Worm (Caenorhabditis elegans): ENCODE measurements around the gene T28C12.6.

The T28C12.6 gene

DNA sequence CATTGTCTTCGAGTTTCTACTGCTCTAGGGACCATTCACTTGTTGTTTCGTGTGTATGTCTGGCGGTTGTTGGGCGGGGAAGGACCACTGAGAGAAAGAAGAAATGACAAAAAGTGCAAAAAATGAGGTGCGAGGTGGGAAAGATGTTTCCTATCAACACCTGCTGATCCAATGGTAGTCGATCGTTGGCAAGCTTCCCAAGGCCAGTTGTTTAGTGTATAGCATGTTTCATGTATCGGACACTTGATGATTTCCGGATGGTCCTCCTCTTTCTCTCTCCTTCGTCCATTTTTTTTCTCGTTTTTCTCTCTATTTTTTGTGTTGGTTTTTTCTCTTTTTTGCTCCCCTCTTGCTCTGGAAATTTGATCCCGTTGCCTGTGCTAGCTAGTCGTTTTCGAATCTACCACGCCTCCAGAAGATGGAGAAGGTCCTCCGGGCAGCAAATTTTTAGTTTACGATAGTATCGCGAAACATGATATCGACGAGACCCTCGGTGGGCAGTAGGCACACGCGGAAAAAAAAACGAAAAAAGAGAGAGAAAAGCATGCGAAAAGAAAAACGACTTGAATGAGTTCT is 10.2 kb upstream of the T28C12.6 start:
- TF ChIP-seq klf-2 (GFP tag; conservative IDR thresholded peaks at IDR 0.05) (no peak), med-1 (GFP tag; optimal IDR thresholded peaks at IDR 0.05; ENCODE audit: insufficient read depth) (no peak), ztf-29 (GFP tag; IDR thresholded peaks at IDR 0.05) (no peak), cog-1 (tag; optimal IDR thresholded peaks at IDR 0.05) (no peak), T22C8.4 (GFP tag; IDR thresholded peaks at IDR 0.05) (no peak), ztf-23 (GFP tag; IDR thresholded peaks at IDR 0.05) (no peak), ref-1 (GFP tag; conservative IDR thresholded peaks at IDR 0.05) (no peak), flt-1 (GFP tag; IDR thresholded peaks at IDR 0.05) (no peak), tab-1 (GFP tag; IDR thresholded peaks at IDR 0.05) (no peak)

DNA sequence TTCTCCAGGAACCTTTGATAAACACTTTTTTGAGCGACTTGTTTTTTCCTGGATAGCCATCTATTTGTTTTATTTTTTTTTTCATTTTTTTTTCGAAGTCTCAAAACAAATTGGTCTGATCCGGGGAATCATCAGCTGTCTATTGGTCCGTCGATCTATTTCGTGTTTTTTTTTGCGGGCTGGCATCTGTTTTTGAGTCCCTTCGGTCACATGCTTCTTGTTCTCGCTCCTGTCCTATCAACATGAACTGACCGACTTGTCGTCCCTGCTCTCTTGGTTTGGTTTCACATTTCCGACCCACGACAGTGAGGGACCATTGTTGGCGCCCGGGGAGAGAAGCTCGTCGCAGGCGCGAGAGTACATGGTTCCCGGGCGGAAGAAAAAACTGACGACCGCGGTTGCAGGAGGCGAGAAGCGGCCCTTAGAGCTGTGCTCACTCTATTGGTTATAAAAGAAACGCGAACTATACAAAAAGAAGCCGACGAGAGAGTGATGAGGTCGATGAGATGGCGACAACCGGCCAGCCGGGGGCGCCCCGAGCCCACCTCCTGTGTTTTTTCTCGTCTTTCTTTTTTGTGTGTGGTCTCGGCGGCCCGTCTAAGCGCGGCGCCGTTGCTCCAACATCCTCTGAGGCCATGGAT is 8.7 kb upstream of the T28C12.6 start:
- TF ChIP-seq ztf-29 (GFP tag; IDR thresholded peaks at IDR 0.05) (no peak), ref-1 (GFP tag; conservative IDR thresholded peaks at IDR 0.05) (no peak), tab-1 (GFP tag; IDR thresholded peaks at IDR 0.05) (no peak), ztf-23 (GFP tag; IDR thresholded peaks at IDR 0.05) (no peak), klf-2 (GFP tag; conservative IDR thresholded peaks at IDR 0.05) (no peak), med-1 (GFP tag; optimal IDR thresholded peaks at IDR 0.05; ENCODE audit: insufficient read depth) (no peak), cog-1 (tag; optimal IDR thresholded peaks at IDR 0.05) (no peak), T22C8.4 (GFP tag; IDR thresholded peaks at IDR 0.05) (no peak), flt-1 (GFP tag; IDR thresholded peaks at IDR 0.05) (no peak)

DNA sequence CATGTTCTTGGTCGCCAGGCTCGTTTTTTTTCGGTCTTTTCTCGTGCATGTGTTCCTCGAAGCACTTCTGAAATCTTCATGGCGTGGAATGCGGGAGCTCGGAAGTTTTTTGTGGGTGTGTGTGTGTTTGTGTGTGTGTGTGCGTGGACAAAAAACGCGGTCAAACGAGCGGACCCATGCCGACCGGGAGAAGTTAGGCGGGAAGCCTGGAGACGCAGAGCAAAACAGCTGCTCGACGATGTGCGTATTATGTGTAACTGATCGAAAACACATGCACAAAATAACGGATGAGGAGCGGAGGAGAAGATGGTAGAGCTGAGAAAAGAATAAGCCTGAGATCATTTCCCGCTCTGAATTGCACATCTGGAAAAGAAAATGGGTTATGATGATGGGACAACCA is 6.6 kb upstream of the T28C12.6 start:
- TF ChIP-seq ztf-23 (GFP tag; IDR thresholded peaks at IDR 0.05) (0 out of 2 replicates have a peak, but pooled peaks have one; percentile 44), tab-1 (GFP tag; IDR thresholded peaks at IDR 0.05) (no peak)

DNA sequence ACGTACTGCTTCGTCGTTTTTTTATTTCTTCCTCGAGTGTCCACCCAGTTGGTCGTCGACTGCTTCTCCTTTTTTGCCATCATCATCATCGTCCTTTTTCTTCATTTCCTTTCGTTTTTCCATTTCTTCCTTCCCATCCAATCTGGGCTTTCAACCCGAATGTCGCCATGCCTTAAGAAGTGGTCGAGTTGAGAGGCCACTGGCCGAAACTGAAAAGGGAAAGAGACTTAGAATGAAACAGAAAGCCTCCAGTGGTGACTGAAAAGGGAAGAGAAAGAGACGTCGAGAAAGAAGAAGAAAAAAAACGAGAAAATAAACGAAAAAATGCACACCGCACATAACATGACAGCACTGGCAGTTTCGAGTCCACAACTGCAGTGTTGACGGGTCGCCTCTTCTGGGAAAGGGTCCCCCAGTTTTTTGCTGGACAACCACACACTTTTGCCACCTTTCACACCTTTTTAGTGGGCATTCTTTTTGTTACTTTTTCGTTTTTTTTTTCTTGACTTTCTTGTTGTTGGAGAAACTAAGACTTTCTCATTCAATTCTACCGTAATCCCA is 5.2 kb upstream of the T28C12.6 start:
- TF ChIP-seq ref-1 (GFP tag; conservative IDR thresholded peaks at IDR 0.05) (no peak), ztf-29 (GFP tag; IDR thresholded peaks at IDR 0.05) (no peak), med-1 (GFP tag; optimal IDR thresholded peaks at IDR 0.05; ENCODE audit: insufficient read depth) (no peak), flt-1 (GFP tag; IDR thresholded peaks at IDR 0.05) (no peak), cog-1 (tag; optimal IDR thresholded peaks at IDR 0.05) (no peak), T22C8.4 (GFP tag; IDR thresholded peaks at IDR 0.05) (no peak), tab-1 (GFP tag; IDR thresholded peaks at IDR 0.05) (no peak)

DNA sequence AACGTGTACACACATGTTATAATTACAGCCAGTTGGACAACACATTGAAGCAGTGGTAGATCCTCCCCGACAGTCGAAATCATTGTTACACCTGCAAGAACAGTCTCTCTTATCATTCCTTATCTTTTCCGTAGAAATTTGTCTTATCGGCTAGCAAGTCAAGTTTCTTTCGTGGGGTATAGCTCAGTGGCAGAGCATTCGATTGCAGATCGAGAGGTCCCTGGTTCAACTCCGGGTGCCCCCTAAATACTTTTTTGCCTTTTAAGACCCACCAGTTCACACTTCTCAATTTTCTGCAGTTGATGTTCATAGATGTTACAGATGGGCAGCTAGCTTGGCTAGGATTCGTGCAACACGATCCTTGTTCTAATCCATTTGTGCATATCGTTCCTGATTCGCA is 693 bp downstream of the T28C12.6 start:
- TF ChIP-seq ztf-23 (GFP tag; IDR thresholded peaks at IDR 0.05), result no peak
- no peak for TF ChIP-seq ref-1 (GFP tag; conservative IDR thresholded peaks at IDR 0.05)
- no peak for TF ChIP-seq cog-1 (tag; optimal IDR thresholded peaks at IDR 0.05)
- no peak for TF ChIP-seq med-1 (GFP tag; optimal IDR thresholded peaks at IDR 0.05; ENCODE audit: insufficient read depth)
- TF ChIP-seq flt-1 (GFP tag; IDR thresholded peaks at IDR 0.05), result no peak
- no peak for TF ChIP-seq ztf-29 (GFP tag; IDR thresholded peaks at IDR 0.05)
- TF ChIP-seq T22C8.4 (GFP tag; IDR thresholded peaks at IDR 0.05), result no peak
- no peak for TF ChIP-seq klf-2 (GFP tag; conservative IDR thresholded peaks at IDR 0.05)
- no peak for TF ChIP-seq tab-1 (GFP tag; IDR thresholded peaks at IDR 0.05)

DNA sequence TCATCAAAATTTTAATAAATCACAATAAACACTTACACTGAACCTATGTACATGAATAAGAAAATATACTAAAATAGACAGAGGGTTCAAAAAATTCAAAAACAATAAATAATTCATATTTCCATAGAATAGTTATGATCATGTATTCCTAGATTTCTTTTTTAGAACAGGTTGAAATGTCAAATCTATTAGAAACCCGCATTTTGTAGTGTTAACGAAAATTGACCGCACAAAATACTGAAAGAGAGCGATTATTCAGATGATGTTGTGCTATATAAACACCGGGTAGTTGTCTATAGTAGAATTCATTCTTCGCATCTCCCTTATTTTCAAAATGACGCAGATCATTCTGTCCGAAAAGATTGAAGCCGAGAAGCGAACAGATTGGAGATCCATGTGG is 4.3 kb downstream of the T28C12.6 start, which contains the start of gene T28C12.1:
TSS of gene T28C12.1 (plus strand) at position 301 of the 400 bp plus-strand sequence.
- TF ChIP-seq cog-1 (tag; optimal IDR thresholded peaks at IDR 0.05), result no peak
- TF ChIP-seq tab-1 (GFP tag; IDR thresholded peaks at IDR 0.05), result no peak
- no peak for TF ChIP-seq ref-1 (GFP tag; conservative IDR thresholded peaks at IDR 0.05)

DNA sequence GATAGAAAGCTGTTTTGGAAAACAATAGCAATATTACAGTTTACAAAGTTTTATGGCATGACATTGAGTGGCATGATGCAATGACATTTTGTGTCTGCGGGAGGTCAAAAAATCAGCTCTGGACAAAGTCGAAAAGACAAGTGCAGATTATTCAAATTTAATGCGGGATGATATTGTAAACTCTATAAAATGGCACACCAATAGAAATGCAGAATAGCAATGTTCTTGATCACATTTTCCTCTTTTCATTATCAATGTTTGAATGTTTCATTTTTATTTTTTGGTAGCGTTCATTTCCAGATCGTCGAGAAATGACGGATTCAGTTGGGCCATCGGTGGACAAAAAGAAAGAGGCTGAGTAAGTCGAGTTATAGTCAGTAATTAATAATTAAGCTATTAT is 7.0 kb downstream of the T28C12.6 start, which contains the start of gene T28C12.2:
TSS of gene T28C12.2 (plus strand) at position 301 of the 400 bp plus-strand sequence.
- TF ChIP-seq ztf-29 (GFP tag; IDR thresholded peaks at IDR 0.05) (no peak), cog-1 (tag; optimal IDR thresholded peaks at IDR 0.05) (no peak), ref-1 (GFP tag; conservative IDR thresholded peaks at IDR 0.05) (no peak), klf-2 (GFP tag; conservative IDR thresholded peaks at IDR 0.05) (no peak), T22C8.4 (GFP tag; IDR thresholded peaks at IDR 0.05) (no peak), tab-1 (GFP tag; IDR thresholded peaks at IDR 0.05) (no peak), flt-1 (GFP tag; IDR thresholded peaks at IDR 0.05) (no peak)

DNA sequence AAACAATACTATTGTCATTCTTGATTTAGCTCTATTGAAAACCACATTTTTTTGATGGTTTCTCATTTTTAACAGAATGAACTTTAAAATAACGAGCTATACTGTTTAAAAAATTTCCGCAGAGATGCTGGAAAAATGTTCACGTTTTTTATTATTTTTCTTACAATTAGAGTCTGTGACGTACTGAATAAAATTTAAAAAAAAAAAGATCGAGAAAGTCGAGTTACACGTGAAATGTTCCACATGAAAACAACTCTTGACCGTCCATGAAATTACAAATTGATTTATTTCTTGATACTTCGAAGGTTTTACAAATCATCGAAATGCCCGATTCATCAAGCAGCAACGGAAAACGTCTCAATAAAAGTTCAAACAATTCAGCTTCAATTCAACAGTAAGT is 8.9 kb downstream of the T28C12.6 start, which contains the start of gene fbxa-202:
TSS of gene fbxa-202 (plus strand) at position 301 of the 400 bp plus-strand sequence.
- TF ChIP-seq T22C8.4 (GFP tag; IDR thresholded peaks at IDR 0.05), result no peak
- no peak for TF ChIP-seq tab-1 (GFP tag; IDR thresholded peaks at IDR 0.05)

DNA sequence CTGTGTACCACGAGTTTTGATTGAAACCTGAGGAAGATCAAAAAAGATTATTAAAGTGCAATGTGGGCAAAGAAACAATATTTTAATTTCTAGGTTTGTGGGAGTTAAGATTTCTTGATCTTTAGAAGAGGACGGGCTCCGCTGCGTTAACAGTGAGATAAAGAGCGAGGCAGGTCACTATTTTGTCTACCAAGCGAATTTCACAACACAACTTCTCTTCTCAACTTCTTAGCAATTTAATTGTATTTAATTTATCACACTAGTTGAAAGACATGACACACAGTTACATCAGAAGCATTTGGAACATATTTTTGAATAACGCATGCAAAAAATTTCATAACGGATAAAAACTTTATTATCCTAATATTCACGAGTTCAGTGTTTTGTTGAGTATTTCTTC is 9.5 kb downstream of the T28C12.6 start:
- TF ChIP-seq klf-2 (GFP tag; conservative IDR thresholded peaks at IDR 0.05) (no peak), ztf-29 (GFP tag; IDR thresholded peaks at IDR 0.05) (no peak), T22C8.4 (GFP tag; IDR thresholded peaks at IDR 0.05) (no peak), ref-1 (GFP tag; conservative IDR thresholded peaks at IDR 0.05) (no peak), ztf-23 (GFP tag; IDR thresholded peaks at IDR 0.05) (no peak), tab-1 (GFP tag; IDR thresholded peaks at IDR 0.05) (no peak), cog-1 (tag; optimal IDR thresholded peaks at IDR 0.05) (no peak), flt-1 (GFP tag; IDR thresholded peaks at IDR 0.05) (no peak), med-1 (GFP tag; optimal IDR thresholded peaks at IDR 0.05; ENCODE audit: insufficient read depth) (no peak)

DNA sequence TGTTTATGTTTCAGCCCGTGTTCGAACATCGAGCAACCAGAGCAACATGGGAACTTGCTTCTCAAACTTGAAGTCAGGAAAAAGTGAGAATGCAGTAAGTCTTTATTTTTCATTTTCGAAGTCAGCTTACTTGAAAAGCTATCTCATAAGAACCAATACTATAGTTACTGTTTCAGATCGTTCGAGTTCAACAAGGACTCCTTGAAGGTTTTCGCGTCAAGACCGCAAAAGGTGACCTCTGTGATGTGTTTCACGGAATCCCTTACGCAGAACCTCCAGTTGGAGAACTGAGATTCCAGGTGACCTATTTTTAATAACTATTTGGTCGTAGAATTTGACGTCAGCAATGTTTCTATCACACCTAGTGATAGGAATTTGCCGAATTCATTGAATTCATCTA is 12.3 kb downstream of the T28C12.6 start:
- TF ChIP-seq klf-2 (GFP tag; conservative IDR thresholded peaks at IDR 0.05) (no peak), ztf-29 (GFP tag; IDR thresholded peaks at IDR 0.05) (no peak), cog-1 (tag; optimal IDR thresholded peaks at IDR 0.05) (no peak), T22C8.4 (GFP tag; IDR thresholded peaks at IDR 0.05) (no peak), ref-1 (GFP tag; conservative IDR thresholded peaks at IDR 0.05) (no peak), med-1 (GFP tag; optimal IDR thresholded peaks at IDR 0.05; ENCODE audit: insufficient read depth) (no peak), tab-1 (GFP tag; IDR thresholded peaks at IDR 0.05) (no peak), ztf-23 (GFP tag; IDR thresholded peaks at IDR 0.05) (no peak), flt-1 (GFP tag; IDR thresholded peaks at IDR 0.05) (no peak)

Data from whole organism, midembryonic.